Worm (Caenorhabditis elegans): Measurements from ENCODE around the gene rfc-3.

DNA sequence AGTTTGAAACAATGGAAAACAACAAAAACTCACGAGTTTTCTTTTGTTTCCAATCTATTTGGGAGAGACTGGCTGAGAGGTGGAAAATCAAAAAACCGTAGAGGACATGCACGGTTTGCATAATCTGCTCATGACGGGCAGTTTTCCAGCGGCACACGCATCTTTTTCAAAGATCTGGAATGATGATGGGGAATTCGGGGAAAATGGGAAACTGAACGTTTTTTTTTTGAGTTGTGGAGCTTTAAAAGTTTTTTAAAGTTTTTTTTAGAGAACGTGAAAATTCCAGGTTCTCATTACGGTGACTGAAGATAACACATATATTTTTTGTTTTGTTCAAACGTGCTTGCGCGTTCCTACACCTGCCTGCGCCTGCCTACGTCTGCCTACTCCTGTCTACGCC, 18.9 kb upstream of the rfc-3 start, which contains the start of gene C39E9.7:
- TF ChIP-seq lin-11 (tag; optimal IDR thresholded peaks at IDR 0.05) (no peak), ama-1 (optimal IDR thresholded peaks at IDR 0.05) (no peak), ceh-22 (tag; optimal IDR thresholded peaks at IDR 0.05) (no peak), ets-4 (tag; optimal IDR thresholded peaks at IDR 0.05) (no peak), hlh-30 (tag; optimal IDR thresholded peaks at IDR 0.05; ENCODE audit: insufficient read depth) (no peak), pha-4 (tag; optimal IDR thresholded peaks at IDR 0.05) (no peak), dmd-4 (tag; optimal IDR thresholded peaks at IDR 0.05; ENCODE audit: borderline replicate concordance) (no peak), pqm-1 (tag; optimal IDR thresholded peaks at IDR 0.05) (no peak)
